Fruit fly (Drosophila melanogaster): ENCODE measurements around the gene elm.

elm gene

dm6 chr3R:5633437-5633836, 21.2 kb downstream of the elm start, which contains the start of gene CG12171 (continued):
- TF ChIP-seq CG8089 (GFP tag; optimal IDR thresholded peaks at IDR 0.05) (no peak), kni (GFP tag; optimal IDR thresholded peaks at IDR 0.05) (no peak), CG2678 (tag; optimal IDR thresholded peaks at IDR 0.05) (no peak), CG18599 (GFP tag; optimal IDR thresholded peaks at IDR 0.05) (no peak), B-H1 (GFP tag; IDR thresholded peaks at IDR 0.05) (no peak), hb (GFP tag; IDR thresholded peaks at IDR 0.05; ENCODE audit: partially characterized antibody) (no peak), CG17568 (GFP tag; optimal IDR thresholded peaks at IDR 0.05) (no peak), inv (GFP tag; IDR thresholded peaks at IDR 0.05; ENCODE audit: partially characterized antibody) (0 out of 2 replicates have a peak, but pooled peaks have one; percentile 18), slbo (GFP tag; IDR thresholded peaks at IDR 0.05) (no peak), CG9215 (GFP tag; IDR thresholded peaks at IDR 0.05) (no peak), nmo (GFP tag; optimal IDR thresholded peaks at IDR 0.05) (no peak), amos (GFP tag; IDR thresholded peaks at IDR 0.05; ENCODE audit: partially characterized antibody) (peak; percentile 52), fu2 (GFP tag; optimal IDR thresholded peaks at IDR 0.05) (no peak), CG4424 (GFP tag; optimal IDR thresholded peaks at IDR 0.05) (no peak), CG15269 (tag; optimal IDR thresholded peaks at IDR 0.05) (no peak), ham (GFP tag; IDR thresholded peaks at IDR 0.05) (no peak), Oaz (GFP tag; IDR thresholded peaks at IDR 0.05) (no peak), CG2116 (GFP tag; optimal IDR thresholded peaks at IDR 0.05) (peak; percentile 96), Hmx (GFP tag; optimal IDR thresholded peaks at IDR 0.05) (no peak), CG11696 (GFP tag; IDR thresholded peaks at IDR 0.05) (no peak), CG32772 (GFP tag; IDR thresholded peaks at IDR 0.05) (no peak), CG30431 (GFP tag; optimal IDR thresholded peaks at IDR 0.05) (no peak), CG33213 (GFP tag; optimal IDR thresholded peaks at IDR 0.05) (no peak), Chrac-16 (GFP tag; optimal IDR thresholded peaks at IDR 0.05) (no peak), BEAF-32 (GFP tag; optimal IDR thresholded peaks at IDR 0.05) (peak; percentile 52), MESR4 (GFP tag; optimal IDR thresholded peaks at IDR 0.05) (peak; percentile 54), Nf-YB (GFP tag; optimal IDR thresholded peaks at IDR 0.05) (no peak), gsb-n (tag; optimal IDR thresholded peaks at IDR 0.05) (no peak), Sox100B (GFP tag; optimal IDR thresholded peaks at IDR 0.05) (no peak), CG3726 (GFP tag; IDR thresholded peaks at IDR 0.05) (no peak), CG17612 (GFP tag; IDR thresholded peaks at IDR 0.05) (no peak), tap (tag; optimal IDR thresholded peaks at IDR 0.05) (no peak), Max (GFP tag; optimal IDR thresholded peaks at IDR 0.05) (no peak), chm (GFP tag; IDR thresholded peaks at IDR 0.05) (no peak), Fer1 (GFP tag; optimal IDR thresholded peaks at IDR 0.05) (no peak), CG6254 (GFP tag; optimal IDR thresholded peaks at IDR 0.05) (no peak), CG18011 (GFP tag; optimal IDR thresholded peaks at IDR 0.05) (no peak), CG15514 (GFP tag; optimal IDR thresholded peaks at IDR 0.05) (peak; percentile 76), Atf3 (GFP tag; optimal IDR thresholded peaks at IDR 0.05) (no peak), abd-A (tag; optimal IDR thresholded peaks at IDR 0.05) (no peak), Spps (tag; optimal IDR thresholded peaks at IDR 0.05) (no peak), tgo (GFP tag; IDR thresholded peaks at IDR 0.05) (no peak), CG13424 (tag; optimal IDR thresholded peaks at IDR 0.05) (no peak), odd (GFP tag; optimal IDR thresholded peaks at IDR 0.05) (no peak), CG7928 (GFP tag; optimal IDR thresholded peaks at IDR 0.05) (no peak), wek (GFP tag; optimal IDR thresholded peaks at IDR 0.05) (no peak), ERR (GFP tag; optimal IDR thresholded peaks at IDR 0.05) (peak; percentile 40), CG10209 (GFP tag; optimal IDR thresholded peaks at IDR 0.05) (no peak), Dref (GFP tag; IDR thresholded peaks at IDR 0.05) (peak; percentile 60), Hr78 (GFP tag; optimal IDR thresholded peaks at IDR 0.05) (no peak), Ets65A (GFP tag) (peak; percentile 41)

All from whole organism, embryonic.